Worm (Caenorhabditis elegans) whole organism, L3 larva: ENCODE data around the gene dct-15.
"Not testable (repeated sequence)": the region's sequence is repeated elsewhere in the genome, so short reads cannot be mapped to it uniquely, and the experiment has no call there.

ENCODE experiments used
- R02D3.7 ChIP-seq: fragments of 150-350 bp; optimal IDR thresholded peaks from 2 replicates; lab custom pipeline; 2014; ENCODE audit warnings: missing biosample characterization, missing genetic modification characterization
- ZK546.5 ChIP-seq: sonication (generic microtip); optimal IDR thresholded peaks from 2 replicates; lab custom pipeline; 2017; ENCODE audit warnings: missing biosample characterization, missing genetic modification characterization
- ceh-28 ChIP-seq: fragments of 150-350 bp; optimal IDR thresholded peaks from 2 replicates; lab custom pipeline; 2014; ENCODE audit warnings: missing biosample characterization, missing genetic modification reagents, missing genetic modification characterization
- ceh-82 ChIP-seq: fragments of 150-350 bp; optimal IDR thresholded peaks from 2 replicates; lab custom pipeline; 2014; ENCODE audit warnings: missing biosample characterization, missing genetic modification characterization
- ceh-9 ChIP-seq: sonication (generic microtip); optimal IDR thresholded peaks from 2 replicates; lab custom pipeline; 2018; ENCODE audit warnings: missing biosample characterization, missing genetic modification characterization
- daf-12 ChIP-seq: fragments of 150-350 bp; optimal IDR thresholded peaks from 2 replicates; lab custom pipeline; 2014; ENCODE audit warnings: missing biosample characterization, missing genetic modification reagents, missing genetic modification characterization
- egl-27 ChIP-seq: sonication (generic microtip); optimal IDR thresholded peaks from 4 replicates; lab custom pipeline; 2017; ENCODE audit warnings: missing biosample characterization, missing genetic modification reagents, missing genetic modification characterization
- egl-5 ChIP-seq: fragments of 150-350 bp; optimal IDR thresholded peaks from 2 replicates; lab custom pipeline; 2017; ENCODE audit warnings: missing biosample characterization, missing genetic modification reagents, missing genetic modification characterization, inconsistent platforms
- elt-1 ChIP-seq: fragments of 150-350 bp; optimal IDR thresholded peaks from 2 replicates; lab custom pipeline; 2014; ENCODE audit warnings: missing biosample characterization, missing genetic modification characterization
- elt-2 ChIP-seq: sonication (generic microtip); optimal IDR thresholded peaks from 2 replicates; lab custom pipeline; 2016; ENCODE audit warnings: missing genetic modification reagents, mild to moderate bottlenecking, missing genetic modification characterization, missing compliant biosample characterization
- elt-3 ChIP-seq, 3 experiments: fragments of 150-350 bp in 1 of 3; sonication (generic microtip) in 2 of 3; optimal IDR thresholded peaks; 2 replicates in 2 of 3; 4 replicates in 1 of 3; lab custom pipeline; 2014 to 2017; ENCODE audit warnings: missing biosample characterization in 3 of 3, missing genetic modification characterization in 3 of 3
- fkh-10 ChIP-seq: sonication (generic microtip); optimal IDR thresholded peaks from 2 replicates; lab custom pipeline; 2017; ENCODE audit warnings: missing biosample characterization, missing genetic modification reagents, missing genetic modification characterization
- hmg-11 ChIP-seq: sonication (generic microtip); optimal IDR thresholded peaks from 2 replicates; lab custom pipeline; 2016; ENCODE audit warnings: missing genetic modification characterization, missing compliant biosample characterization
- jun-1 ChIP-seq: fragments of 150-350 bp; optimal IDR thresholded peaks from 2 replicates; lab custom pipeline; 2014; ENCODE audit warnings: missing biosample characterization, missing genetic modification reagents, missing genetic modification characterization
- lin-39 ChIP-seq: fragments of 150-350 bp; optimal IDR thresholded peaks from 2 replicates; lab custom pipeline; 2018; ENCODE audit warnings: missing biosample characterization, missing genetic modification reagents, missing genetic modification characterization
- lsy-12 ChIP-seq: sonication (generic microtip); optimal IDR thresholded peaks from 2 replicates; lab custom pipeline; 2016; ENCODE audit warnings: mild to moderate bottlenecking, missing genetic modification characterization, missing compliant biosample characterization
- mml-1 ChIP-seq: fragments of 150-350 bp; sonication (generic microtip); optimal IDR thresholded peaks from 3 replicates; lab custom pipeline; 2014; ENCODE audit warnings: missing biosample characterization, missing genetic modification characterization
- nhr-12 ChIP-seq: fragments of 150-350 bp; optimal IDR thresholded peaks from 2 replicates; lab custom pipeline; 2014; ENCODE audit warnings: missing biosample characterization, missing genetic modification characterization
- nhr-23 ChIP-seq: fragments of 150-350 bp; optimal IDR thresholded peaks from 2 replicates; lab custom pipeline; 2014; ENCODE audit warnings: missing biosample characterization, missing genetic modification reagents, missing genetic modification characterization
- nhr-237 ChIP-seq: fragments of 150-350 bp; optimal IDR thresholded peaks from 2 replicates; lab custom pipeline; 2014; ENCODE audit warnings: missing biosample characterization, missing genetic modification characterization
- nhr-28 ChIP-seq: fragments of 150-350 bp; optimal IDR thresholded peaks from 2 replicates; lab custom pipeline; 2014; ENCODE audit warnings: missing biosample characterization, missing genetic modification characterization
- nhr-43 ChIP-seq: sonication (generic microtip); optimal IDR thresholded peaks from 2 replicates; lab custom pipeline; 2016; ENCODE audit warnings: mild to moderate bottlenecking, missing genetic modification characterization, missing compliant biosample characterization; ENCODE audit not compliant: poor library complexity, severe bottlenecking
- nhr-67 ChIP-seq: fragments of 150-350 bp; optimal IDR thresholded peaks from 2 replicates; lab custom pipeline; 2014; ENCODE audit warnings: missing biosample characterization, missing genetic modification characterization
- nhr-76 ChIP-seq: fragments of 150-350 bp; sonication (generic microtip); optimal IDR thresholded peaks from 5 replicates; lab custom pipeline; 2014; ENCODE audit warnings: missing biosample characterization, missing genetic modification characterization
- pha-4 ChIP-seq: fragments of 150-350 bp; optimal IDR thresholded peaks from 2 replicates; lab custom pipeline; 2014; ENCODE audit warnings: missing biosample characterization, missing genetic modification reagents, missing genetic modification characterization
- pqm-1 ChIP-seq: fragments of 150-350 bp; optimal IDR thresholded peaks from 2 replicates; lab custom pipeline; 2017; ENCODE audit warnings: missing biosample characterization, missing genetic modification characterization, inconsistent platforms
- skn-1 ChIP-seq: fragments of 150-350 bp; optimal IDR thresholded peaks from 2 replicates; lab custom pipeline; 2014; ENCODE audit warnings: missing biosample characterization, missing genetic modification characterization
- snpc-4 ChIP-seq: fragments of 150-350 bp; optimal IDR thresholded peaks from 2 replicates; lab custom pipeline; 2014; ENCODE audit warnings: missing biosample characterization, missing genetic modification characterization
- unc-39 ChIP-seq: sonication (generic microtip); optimal IDR thresholded peaks from 4 replicates; lab custom pipeline; 2017; ENCODE audit warnings: missing biosample characterization, missing genetic modification characterization
- unc-62 ChIP-seq: fragments of 150-350 bp; sonication (generic microtip); optimal IDR thresholded peaks from 4 replicates; lab custom pipeline; 2014; ENCODE audit warnings: missing biosample characterization, missing genetic modification reagents, missing genetic modification characterization
- ztf-11 ChIP-seq: fragments of 150-350 bp; optimal IDR thresholded peaks from 2 replicates; lab custom pipeline; 2014; ENCODE audit warnings: missing biosample characterization, missing genetic modification characterization
- ztf-4 ChIP-seq: fragments of 150-350 bp; optimal IDR thresholded peaks from 2 replicates; lab custom pipeline; 2014; ENCODE audit warnings: missing biosample characterization, missing genetic modification characterization

dct-15 gene

ce11 chrIV:9772096-9772720 lies 38.3 kb downstream of the dct-15 start, which contains the start of gene cav-1:
Gene cav-1, plus strand, starts transcription at chrIV:9772510.
- TF ChIP-seq ceh-28 (no peak), ceh-82 (no peak), ztf-11 (no peak), ztf-4 (tag; lab: Kevin White, UChicago) (no peak), skn-1 (tag; lab: Kevin White, UChicago) (no peak), nhr-28 (tag; lab: Kevin White, UChicago) (no peak), egl-5 (tag; lab: Kevin White, UChicago) (no peak), snpc-4 (tag; lab: Kevin White, UChicago) (no peak), ceh-9 (tag; lab: Kevin White, UChicago) (no peak), egl-27 (no peak), nhr-23 (tag; lab: Kevin White, UChicago) (no peak)

- TF ChIP-seq ZK546.5 (tag; lab: Kevin White, UChicago) (no peak), pha-4 (tag; lab: Kevin White, UChicago) (no peak), elt-3 (tag; optimal IDR thresholded peaks at IDR 0.05; lab: Kevin White, UChicago) (no peak), nhr-76 (tag; lab: Kevin White, UChicago) (no peak), egl-5 (tag; lab: Kevin White, UChicago) (no peak), elt-2 (tag; lab: Kevin White, UChicago) (no peak), elt-1 (tag; lab: Kevin White, UChicago) (no peak), snpc-4 (tag; lab: Kevin White, UChicago) (no peak), daf-12 (no peak), nhr-43 (tag; lab: Kevin White, UChicago) (no peak), hmg-11 (tag; lab: Kevin White, UChicago) (no peak), ceh-82 (no peak), jun-1 (tag; lab: Kevin White, UChicago) (no peak), ceh-28 (no peak)
Observed at ce11 chrIV:9770798-9771197, 39.7 kb downstream of the dct-15 start.

- not testable (repeated sequence) for TF ChIP-seq nhr-67; unc-62; nhr-237 (tag; lab: Kevin White, UChicago)
Observed at ce11 chrIV:9769746-9770145, 40.8 kb downstream of the dct-15 start, which contains the start of gene msp-78. Gene msp-78, plus strand, starts transcription at chrIV:9770046.

ce11 chrIV:9767054-9767453 lies 43.5 kb downstream of the dct-15 start, which contains the start of gene msp-79:
Gene msp-79, minus strand, starts transcription at chrIV:9767154.
- TF ChIP-seq lsy-12, mml-1, ztf-4 (tag; lab: Kevin White, UChicago): not testable (repeated sequence)

ce11 chrIV:9766250-9766649 lies 44.3 kb downstream of the dct-15 start, which contains the start of gene ssp-36:
Gene ssp-36, minus strand, starts transcription at chrIV:9766350.
- TF ChIP-seq unc-39 (no peak), pha-4 (tag; lab: Kevin White, UChicago) (no peak), nhr-28 (tag; lab: Kevin White, UChicago) (no peak), lsy-12 (tag; lab: Kevin White, UChicago) (no peak), lin-39 (tag; lab: Kevin White, UChicago) (no peak), snpc-4 (tag; lab: Kevin White, UChicago) (no peak), nhr-76 (tag; lab: Kevin White, UChicago) (no peak), fkh-10 (no peak), nhr-12 (tag; lab: Kevin White, UChicago) (no peak)

ce11 chrIV:9762667-9763173 lies 47.8 kb downstream of the dct-15 start:
- TF ChIP-seq elt-2 (tag; lab: Kevin White, UChicago), result peak; percentile 65
- peak; percentile 91 for TF ChIP-seq pqm-1
- peak; percentile 5 for TF ChIP-seq jun-1 (tag; lab: Kevin White, UChicago)
- no peak for TF ChIP-seq mml-1 (tag; lab: Kevin White, UChicago)
- TF ChIP-seq R02D3.7, result no peak
